Fruit fly (Drosophila melanogaster) whole organism, adult: ENCODE measurements around the gene CG32204.

Experiments
- CG11617 ChIP-seq: fragments of 200-800 bp; sonication (Bioruptor generic); optimal IDR thresholded peaks from 2 replicates; lab custom pipeline; 2017; ENCODE audit warnings: mild to moderate bottlenecking, missing biosample characterization, missing genetic modification reagents, missing genetic modification characterization
- CG12768 ChIP-seq: fragments of 200-800 bp; sonication (Bioruptor generic); optimal IDR thresholded peaks from 2 replicates; lab custom pipeline; 2017; ENCODE audit warnings: missing biosample characterization, missing genetic modification characterization, mild to moderate bottlenecking, moderate library complexity, missing genetic modification reagents
- CG14711 ChIP-seq: fragments of 200-800 bp; sonication (Bioruptor generic); optimal IDR thresholded peaks from 2 replicates; lab custom pipeline; 2018; ENCODE audit warnings: missing biosample characterization, mild to moderate bottlenecking, missing genetic modification characterization, moderate library complexity
- CG1620 ChIP-seq: fragments of 200-800 bp; sonication (Bioruptor generic); optimal IDR thresholded peaks from 2 replicates; lab custom pipeline; 2016; ENCODE audit warnings: missing biosample characterization, missing genetic modification characterization
- CG33017 ChIP-seq: fragments of 200-800 bp; sonication (Bioruptor generic); optimal IDR thresholded peaks from 2 replicates; lab custom pipeline; 2018; ENCODE audit warnings: missing biosample characterization, mild to moderate bottlenecking, missing genetic modification characterization, moderate library complexity
- CG5204 ChIP-seq: fragments of 200-800 bp; sonication (Bioruptor generic); optimal IDR thresholded peaks from 2 replicates; lab custom pipeline; 2016; ENCODE audit warnings: missing biosample characterization, missing genetic modification characterization
- CG7045 ChIP-seq: fragments of 200-800 bp; sonication (Bioruptor generic); optimal IDR thresholded peaks from 2 replicates; lab custom pipeline; 2017; ENCODE audit warnings: missing biosample characterization, mild to moderate bottlenecking, missing genetic modification characterization
- CG7101 ChIP-seq: fragments of 200-800 bp; sonication (Bioruptor generic); optimal IDR thresholded peaks from 2 replicates; lab custom pipeline; 2018; ENCODE audit warnings: missing biosample characterization, mild to moderate bottlenecking, missing genetic modification characterization, moderate library complexity
- Clk ChIP-seq: fragments of 200-800 bp; sonication (Bioruptor generic); optimal IDR thresholded peaks from 2 replicates; lab custom pipeline; 2017; ENCODE audit warnings: missing biosample characterization, missing genetic modification characterization
- Crg-1 ChIP-seq: fragments of 200-800 bp; sonication (Bioruptor generic); optimal IDR thresholded peaks from 2 replicates; lab custom pipeline; 2016; ENCODE audit warnings: missing biosample characterization, missing genetic modification characterization
- Hr96 ChIP-seq: fragments of 200-800 bp; sonication (Bioruptor generic); optimal IDR thresholded peaks from 2 replicates; lab custom pipeline; 2016; ENCODE audit warnings: missing biosample characterization, missing genetic modification characterization
- Mnt ChIP-seq: fragments of 200-800 bp; sonication (Bioruptor generic); optimal IDR thresholded peaks from 2 replicates; lab custom pipeline; 2016; ENCODE audit warnings: missing biosample characterization, mild to moderate bottlenecking, missing genetic modification characterization
- bab1 ChIP-seq: fragments of 200-800 bp; sonication (Bioruptor generic); optimal IDR thresholded peaks from 3 replicates; lab custom pipeline; 2019; ENCODE audit warnings: missing biosample characterization, mild to moderate bottlenecking, missing genetic modification characterization, moderate library complexity
- cic ChIP-seq: fragments of 200-800 bp; sonication (Bioruptor generic); optimal IDR thresholded peaks from 2 replicates; lab custom pipeline; 2017; ENCODE audit warnings: missing biosample characterization, mild to moderate bottlenecking, missing genetic modification characterization, moderate library complexity
- cnc ChIP-seq, 2 experiments: fragments of >200 bp; optimal IDR thresholded peaks; 2 replicates each; lab custom pipeline; 2017
- kay ChIP-seq: fragments of 200-800 bp; sonication (Bioruptor generic); peaks from one replicate; lab custom pipeline; 2016; ENCODE audit warnings: missing biosample characterization, missing genetic modification characterization, borderline replicate concordance
- ovo ChIP-seq: fragments of 200-800 bp; sonication (Bioruptor generic); optimal IDR thresholded peaks from 2 replicates; lab custom pipeline; 2016; ENCODE audit warnings: missing biosample characterization, missing genetic modification characterization
- pad ChIP-seq: fragments of 200-800 bp; sonication (Bioruptor generic); optimal IDR thresholded peaks from 3 replicates; lab custom pipeline; 2017; ENCODE audit warnings: missing biosample characterization, missing genetic modification characterization, mild to moderate bottlenecking, moderate library complexity, missing genetic modification reagents
- tj ChIP-seq: fragments of 200-800 bp; sonication (Bioruptor generic); optimal IDR thresholded peaks from 3 replicates; lab custom pipeline; 2017; ENCODE audit warnings: missing biosample characterization, mild to moderate bottlenecking, missing genetic modification characterization, moderate library complexity
- toe ChIP-seq: fragments of 200-800 bp; sonication (Bioruptor generic); optimal IDR thresholded peaks from 2 replicates; lab custom pipeline; 2016; ENCODE audit warnings: missing biosample characterization, missing genetic modification characterization

CG32204 gene

DNA sequence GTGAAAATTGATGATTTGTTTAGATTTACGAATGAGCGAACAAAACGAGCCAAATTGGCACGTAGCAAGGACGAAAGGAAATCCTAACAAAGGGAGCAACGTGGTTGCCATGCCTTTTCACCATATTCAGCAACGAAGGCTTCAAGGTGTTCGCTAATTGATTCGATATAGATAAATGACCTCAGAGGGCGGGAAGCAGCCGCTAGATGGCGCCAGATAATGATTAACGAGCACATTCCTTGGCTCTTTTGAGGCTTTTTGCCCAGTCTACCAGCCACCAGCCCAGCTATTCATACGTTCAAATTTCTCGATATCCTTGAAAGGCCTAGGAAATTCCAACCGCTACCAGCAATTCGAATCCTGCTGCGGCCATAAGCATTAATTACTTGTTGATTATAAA lies 29.4 kb downstream of the CG32204 start:
- no peak for TF ChIP-seq CG1620 (GFP tag; lab: Kevin White, UChicago)
- TF ChIP-seq ovo: no peak
- TF ChIP-seq Clk: no peak
- no peak for TF ChIP-seq pad (GFP tag; lab: Kevin White, UChicago)
- TF ChIP-seq tj: no peak
- TF ChIP-seq cnc (optimal IDR thresholded peaks at IDR 0.05; lab: Kevin White, UChicago): no peak
- no peak for TF ChIP-seq CG7101 (tag; lab: Kevin White, UChicago)
- TF ChIP-seq cic (GFP tag; lab: Kevin White, UChicago): no peak
- TF ChIP-seq CG14711: no peak
- TF ChIP-seq Mnt (GFP tag; lab: Kevin White, UChicago): no peak
- no peak for TF ChIP-seq toe (GFP tag; lab: Kevin White, UChicago)
- no peak for TF ChIP-seq CG12768 (GFP tag; lab: Kevin White, UChicago)
- TF ChIP-seq CG33017 (tag; lab: Kevin White, UChicago): no peak
- TF ChIP-seq CG7045 (GFP tag; lab: Kevin White, UChicago): no peak
- TF ChIP-seq CG11617 (GFP tag; lab: Kevin White, UChicago): no peak
- TF ChIP-seq kay (GFP tag; lab: Kevin White, UChicago): no peak

DNA sequence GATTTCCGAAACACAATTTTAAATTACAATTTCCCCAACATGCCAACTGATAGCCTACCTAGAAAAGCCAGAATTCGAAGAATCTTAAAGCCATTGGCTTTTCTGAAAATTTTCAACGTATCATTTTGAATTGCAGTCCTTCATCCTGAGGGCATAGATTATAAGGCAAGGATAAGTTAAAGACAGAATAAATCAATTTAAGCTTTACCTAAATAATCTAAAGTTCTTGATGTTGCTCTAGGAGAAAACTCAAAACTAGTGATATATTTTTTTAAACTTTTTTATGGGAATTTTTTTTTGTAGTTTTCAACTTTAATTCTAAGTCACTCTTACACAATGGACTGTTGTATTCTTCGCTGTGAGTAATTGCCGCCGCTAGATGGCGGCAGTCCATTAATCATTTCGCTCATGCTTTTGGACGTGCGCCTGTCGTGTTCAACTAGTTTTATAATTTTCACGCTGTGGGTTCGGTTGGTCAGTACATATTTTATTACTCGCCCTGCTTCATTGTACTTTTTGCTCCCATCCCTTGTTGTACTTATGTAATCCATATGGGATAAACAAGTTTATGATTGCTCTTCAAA lies 31.6 kb downstream of the CG32204 start, which contains the start of gene COX6AL2:
Gene COX6AL2, minus strand, starts transcription at position 51 of the 584 bp plus-strand sequence.
- TF ChIP-seq CG11617 (GFP tag; lab: Kevin White, UChicago) (no peak), CG5204 (GFP tag; lab: Kevin White, UChicago) (no peak)

DNA sequence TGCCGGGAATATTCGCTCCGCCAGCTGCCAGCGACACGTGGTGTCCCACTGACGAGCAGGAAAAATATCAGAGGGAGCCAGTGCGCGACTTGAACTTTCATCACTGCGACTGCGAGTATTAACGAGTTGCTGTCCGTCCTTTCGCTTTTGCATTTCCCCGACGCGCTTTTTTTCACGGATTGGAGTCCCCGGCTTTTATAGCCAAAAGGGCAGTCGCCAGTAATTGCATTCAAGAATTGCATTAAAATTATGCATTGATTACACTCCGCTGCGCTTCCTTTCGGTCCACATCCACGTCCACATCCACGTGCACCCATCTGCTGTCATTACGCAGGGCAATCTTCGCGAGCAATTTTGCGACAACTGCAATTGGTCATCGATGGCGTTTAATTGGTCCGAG lies 34.8 kb downstream of the CG32204 start, which contains the start of gene Ir75d:
Gene Ir75d, minus strand, starts transcription at position 101 of the 400 bp plus-strand sequence.
- TF ChIP-seq CG5204 (GFP tag; lab: Kevin White, UChicago) (no peak), Crg-1 (GFP tag; lab: Kevin White, UChicago) (no peak), pad (GFP tag; lab: Kevin White, UChicago) (no peak), Mnt (GFP tag; lab: Kevin White, UChicago) (no peak), bab1 (no peak), cic (GFP tag; lab: Kevin White, UChicago) (no peak), toe (GFP tag; lab: Kevin White, UChicago) (no peak), Hr96 (GFP tag; lab: Kevin White, UChicago) (no peak), CG12768 (GFP tag; lab: Kevin White, UChicago) (no peak)

DNA sequence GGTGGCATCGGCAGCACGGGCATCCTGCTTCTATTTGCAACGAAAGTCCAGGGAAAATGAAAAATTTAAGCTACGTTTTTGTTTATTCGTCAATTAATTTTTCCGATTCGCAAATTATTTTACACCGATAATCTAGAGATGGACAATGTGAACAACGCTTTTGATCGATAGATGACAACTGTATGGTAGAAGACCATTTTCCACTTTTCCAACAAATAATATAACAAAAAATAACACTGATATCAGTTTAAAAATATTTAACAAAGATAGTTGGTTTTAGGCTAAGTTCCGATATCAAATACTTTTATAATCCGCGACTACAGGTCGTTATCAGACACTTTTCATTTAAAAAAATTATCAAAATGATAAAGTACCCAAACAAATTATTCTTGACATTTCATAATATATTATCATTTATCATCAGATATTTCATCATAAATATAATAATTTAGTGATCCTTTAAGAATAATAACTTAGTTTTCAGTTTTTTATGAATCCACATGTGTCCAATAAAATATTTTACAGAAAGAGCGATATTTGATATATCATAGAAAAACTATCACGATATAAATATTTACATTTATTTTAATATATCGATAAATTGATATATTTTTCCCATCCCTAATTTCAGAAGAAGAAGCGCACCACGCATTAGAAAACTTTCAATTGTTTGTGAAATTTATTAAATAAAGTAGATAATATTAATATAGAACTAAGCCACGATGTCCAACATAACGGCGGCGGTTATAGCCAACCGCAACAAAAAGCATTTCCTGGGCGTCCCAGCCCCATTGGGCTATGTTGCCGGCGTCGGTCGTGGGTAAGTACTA lies 40.9 kb downstream of the CG32204 start, which contains the start of the genes CSN1b and Prp6:
Gene CSN1b, minus strand, starts transcription at position 159 of the 830 bp plus-strand sequence.
Gene Prp6, plus strand, starts transcription at position 601 of the 830 bp plus-strand sequence.
- TF ChIP-seq bab1 (no peak), tj (peak; percentile 12)

DNA sequence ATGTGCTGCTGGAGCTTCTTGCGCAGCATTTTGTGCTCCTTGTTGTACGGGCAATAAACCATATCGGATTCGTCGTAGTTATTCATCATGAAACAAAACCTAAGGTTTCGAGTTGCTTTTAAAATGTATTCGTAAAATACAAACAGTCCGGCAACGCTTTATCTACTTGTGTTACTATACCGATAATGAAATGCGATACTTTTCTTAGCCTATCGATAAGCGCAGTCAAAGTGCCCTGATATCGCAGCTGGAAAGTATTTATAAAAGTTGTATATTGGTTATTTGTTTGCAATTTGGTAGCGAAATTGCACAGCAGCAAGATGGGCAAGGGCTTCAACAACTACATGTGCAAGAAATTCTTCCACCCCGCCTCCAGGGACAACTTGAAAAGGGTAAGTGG lies 44.4 kb downstream of the CG32204 start, which contains the start of the genes arx and CG6843:
Gene arx, minus strand, starts transcription at position 144 of the 400 bp plus-strand sequence.
Gene CG6843, plus strand, starts transcription at position 184 of the 400 bp plus-strand sequence.
- TF ChIP-seq tj: no peak
- TF ChIP-seq bab1: peak; percentile 64
- TF ChIP-seq pad (GFP tag; lab: Kevin White, UChicago): no peak
- TF ChIP-seq CG7101 (tag; lab: Kevin White, UChicago): no peak
- peak; percentile 9 for TF ChIP-seq CG1620 (GFP tag; lab: Kevin White, UChicago)

DNA sequence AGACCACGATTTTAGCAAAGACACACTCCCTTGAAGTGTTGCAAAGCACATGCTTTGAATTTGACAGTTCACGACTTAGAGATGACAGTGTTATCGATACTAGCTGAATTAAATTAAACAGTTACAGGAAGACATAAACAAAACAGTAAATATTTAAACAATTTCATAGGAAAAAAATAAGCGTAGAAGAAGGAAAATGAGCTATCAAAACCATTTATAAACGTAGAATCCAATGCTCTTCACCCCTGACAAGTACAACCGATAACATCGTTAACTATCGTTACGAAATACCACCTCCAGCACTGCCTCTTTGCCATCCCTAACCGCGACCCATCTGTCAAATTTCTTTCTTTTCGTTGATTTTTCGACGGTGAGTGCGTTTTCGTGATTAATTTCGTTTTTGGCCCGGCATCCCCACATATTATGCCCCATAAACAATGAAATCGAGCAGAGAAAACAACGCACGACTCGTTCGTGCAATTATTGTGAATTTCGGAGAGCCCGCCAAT lies 47.0 kb downstream of the CG32204 start, which contains the start of gene RpL26:
Gene RpL26, plus strand, starts transcription at position 106 of the 509 bp plus-strand sequence.
- TF ChIP-seq CG14711: peak; percentile 48
- no peak for TF ChIP-seq cnc (optimal IDR thresholded peaks at IDR 0.05; lab: Kevin White, UChicago)
- peak; percentile 84 for TF ChIP-seq CG7101 (tag; lab: Kevin White, UChicago)
- TF ChIP-seq pad (GFP tag; lab: Kevin White, UChicago): peak; percentile 63
- no peak for TF ChIP-seq kay (GFP tag; lab: Kevin White, UChicago)
- TF ChIP-seq cic (GFP tag; lab: Kevin White, UChicago): peak; percentile 25
- peak; percentile 89 for TF ChIP-seq Hr96 (GFP tag; lab: Kevin White, UChicago)
- peak; percentile 81 for TF ChIP-seq ovo
- peak; percentile 94 for TF ChIP-seq toe (GFP tag; lab: Kevin White, UChicago)
- TF ChIP-seq CG11617 (GFP tag; lab: Kevin White, UChicago): peak; percentile 86
- peak; percentile 83 for TF ChIP-seq Mnt (GFP tag; lab: Kevin White, UChicago)
- no peak for TF ChIP-seq CG5204 (GFP tag; lab: Kevin White, UChicago)
- TF ChIP-seq Clk: peak; percentile 61
- peak; percentile 62 for TF ChIP-seq CG33017 (tag; lab: Kevin White, UChicago)
- peak; percentile 87 for TF ChIP-seq Crg-1 (GFP tag; lab: Kevin White, UChicago)
- TF ChIP-seq bab1: peak; percentile 78
- peak; percentile 65 for TF ChIP-seq CG7045 (GFP tag; lab: Kevin White, UChicago)
- peak; percentile 93 for TF ChIP-seq CG1620 (GFP tag; lab: Kevin White, UChicago)
- peak; percentile 64 for TF ChIP-seq tj
- peak; percentile 59 for TF ChIP-seq CG12768 (GFP tag; lab: Kevin White, UChicago)
